Fruit fly (Drosophila melanogaster) whole organism, embryonic: ENCODE data around the gene Alp10.
A peak's percentile ranks its signal among the peaks of the same experiment; 100 is the strongest.

ENCODE experiments used
- ATbp ChIP-seq: fragments of 200-800 bp; sonication (Bioruptor generic); optimal IDR thresholded peaks from 2 replicates; lab custom pipeline; 2017; ENCODE audit warnings: missing biosample characterization, mild to moderate bottlenecking, missing genetic modification characterization, missing genetic modification reagents
- BtbVII ChIP-seq: fragments of 200-800 bp; sonication (Bioruptor generic); optimal IDR thresholded peaks from 3 replicates; lab custom pipeline; 2017; ENCODE audit warnings: missing biosample characterization, mild to moderate bottlenecking, missing genetic modification characterization
- CG10366 ChIP-seq: fragments of 200-800 bp; sonication (Bioruptor generic); IDR thresholded peaks from 2 replicates; pipeline ENCODE4 v1.3.6; 2022; ENCODE audit warnings: missing biosample characterization, missing genetic modification characterization
- CG10654 ChIP-seq: fragments of 200-800 bp; sonication (Bioruptor generic); optimal IDR thresholded peaks from 2 replicates; lab custom pipeline; 2016; ENCODE audit warnings: missing biosample characterization, missing genetic modification characterization
- CG10959 ChIP-seq: fragments of 200-800 bp; sonication (Bioruptor generic); IDR thresholded peaks from 2 replicates; pipeline ENCODE4 v1.3.6; 2022; ENCODE audit warnings: missing biosample characterization, missing genetic modification characterization
- CG12219 ChIP-seq: fragments of 200-800 bp; sonication (Bioruptor generic); optimal IDR thresholded peaks from 3 replicates; lab custom pipeline; 2018; ENCODE audit warnings: missing biosample characterization, mild to moderate bottlenecking, missing genetic modification characterization
- CG12769 ChIP-seq: fragments of 200-800 bp; sonication (Bioruptor generic); optimal IDR thresholded peaks from 2 replicates; lab custom pipeline; 2019; ENCODE audit warnings: missing biosample characterization, mild to moderate bottlenecking, missing genetic modification characterization, moderate library complexity
- CG13424 ChIP-seq: fragments of 200-800 bp; sonication (Bioruptor generic); optimal IDR thresholded peaks from 2 replicates; lab custom pipeline; 2019; ENCODE audit warnings: missing biosample characterization, mild to moderate bottlenecking, missing genetic modification characterization, moderate library complexity
- CG14667 ChIP-seq: fragments of 200-800 bp; sonication (Bioruptor generic); IDR thresholded peaks from 2 replicates; pipeline ENCODE4 v1.3.6; 2022; ENCODE audit warnings: missing biosample characterization, missing genetic modification characterization
- CG14965 ChIP-seq: fragments of 200-800 bp; sonication (Bioruptor generic); optimal IDR thresholded peaks from 2 replicates; lab custom pipeline; 2016; ENCODE audit warnings: missing biosample characterization, missing genetic modification characterization, borderline replicate concordance
- CG16863 ChIP-seq: fragments of 200-800 bp; sonication (Bioruptor generic); optimal IDR thresholded peaks from 3 replicates; lab custom pipeline; 2016; ENCODE audit warnings: missing biosample characterization, missing genetic modification characterization
- CG17802 ChIP-seq: fragments of 200-800 bp; sonication (Bioruptor generic); optimal IDR thresholded peaks from 2 replicates; lab custom pipeline; 2018; ENCODE audit warnings: missing biosample characterization, mild to moderate bottlenecking, missing genetic modification characterization, moderate library complexity
- CG2120 ChIP-seq: fragments of 200-800 bp; sonication (Bioruptor generic); optimal IDR thresholded peaks from 3 replicates; lab custom pipeline; 2016; ENCODE audit warnings: missing biosample characterization, missing genetic modification characterization
- CG2129 ChIP-seq: fragments of 200-800 bp; sonication (Bioruptor generic); IDR thresholded peaks from 2 replicates; pipeline ENCODE4 v1.3.6; 2022; ENCODE audit warnings: missing biosample characterization, missing genetic modification characterization; ENCODE audit not compliant: partially characterized antibody
- CG42726 ChIP-seq: fragments of 200-800 bp; sonication (Bioruptor generic); IDR thresholded peaks from 2 replicates; pipeline ENCODE4 v1.3.6; 2022; ENCODE audit warnings: missing biosample characterization, missing genetic modification characterization; ENCODE audit not compliant: partially characterized antibody
- CG43689 ChIP-seq: fragments of 200-800 bp; sonication (Bioruptor generic); IDR thresholded peaks from 2 replicates; pipeline ENCODE4 v1.3.6; 2022; ENCODE audit warnings: missing biosample characterization, missing genetic modification characterization
- CG4730 ChIP-seq: fragments of 200-800 bp; sonication (Bioruptor generic); IDR thresholded peaks from 2 replicates; pipeline ENCODE4 v1.3.6; 2022; ENCODE audit warnings: missing biosample characterization, missing genetic modification characterization
- CG6683 ChIP-seq: fragments of 200-800 bp; sonication (Bioruptor generic); optimal IDR thresholded peaks from 2 replicates; lab custom pipeline; 2017; ENCODE audit warnings: missing biosample characterization, mild to moderate bottlenecking, missing genetic modification characterization, missing genetic modification reagents
- CG6813 ChIP-seq: fragments of 200-800 bp; sonication (Bioruptor generic); optimal IDR thresholded peaks from 2 replicates; lab custom pipeline; 2017; ENCODE audit warnings: missing biosample characterization, missing genetic modification characterization, mild to moderate bottlenecking, moderate library complexity, missing genetic modification reagents
- CG7963 ChIP-seq: fragments of 200-800 bp; sonication (Bioruptor generic); IDR thresholded peaks from 3 replicates; pipeline ENCODE4 v1.3.6; 2022; ENCODE audit warnings: missing biosample characterization, missing genetic modification characterization; ENCODE audit not compliant: partially characterized antibody
- CG8290 ChIP-seq, 3 experiments: fragments of 200-800 bp; sonication (Bioruptor generic); optimal IDR thresholded peaks; 2 replicates each; lab custom pipeline; 2016 to 2019; ENCODE audit warnings: missing biosample characterization in 3 of 3, missing genetic modification characterization in 3 of 3, mild to moderate bottlenecking in 2 of 3, moderate library complexity in 1 of 3
- CG9727 ChIP-seq: fragments of 200-800 bp; sonication (Bioruptor generic); optimal IDR thresholded peaks from 3 replicates; lab custom pipeline; 2017; ENCODE audit warnings: missing biosample characterization, mild to moderate bottlenecking, missing genetic modification characterization
- CG9817 ChIP-seq: fragments of 200-800 bp; sonication (Bioruptor generic); optimal IDR thresholded peaks from 2 replicates; lab custom pipeline; 2018; ENCODE audit warnings: missing biosample characterization, mild to moderate bottlenecking, missing genetic modification characterization, moderate library complexity
- CHES-1-like ChIP-seq: fragments of 200-800 bp; sonication (Bioruptor generic); optimal IDR thresholded peaks from 2 replicates; lab custom pipeline; 2016; ENCODE audit warnings: missing biosample characterization, missing genetic modification characterization
- CkIIα-i1 ChIP-seq: fragments of 200-800 bp; sonication (Bioruptor generic); IDR thresholded peaks from 2 replicates; pipeline ENCODE4 v1.3.6; 2022; ENCODE audit warnings: missing biosample characterization, missing genetic modification characterization
- CoRest ChIP-seq: fragments of 200-800 bp; sonication (Bioruptor generic); optimal IDR thresholded peaks from 3 replicates; lab custom pipeline; 2018; ENCODE audit warnings: missing biosample characterization, mild to moderate bottlenecking, missing genetic modification characterization, moderate library complexity
- Dfd ChIP-seq, 2 experiments: fragments of >200 bp; optimal IDR thresholded peaks; 2 replicates each; lab custom pipeline; 2017; ENCODE audit warnings: missing biosample characterization in 2 of 2, missing genetic modification characterization in 2 of 2
- Dll ChIP-seq: fragments of 200-800 bp; sonication (Bioruptor generic); IDR thresholded peaks from 4 replicates; pipeline ENCODE4 v1.3.6; 2022; ENCODE audit warnings: missing biosample characterization, missing genetic modification characterization; ENCODE audit not compliant: partially characterized antibody
- H15 ChIP-seq: fragments of 200-800 bp; sonication (Bioruptor generic); IDR thresholded peaks from 3 replicates; pipeline ENCODE4 v1.3.6; 2022; ENCODE audit warnings: missing biosample characterization, missing genetic modification characterization
- HmgZ ChIP-seq: fragments of 200-800 bp; sonication (Bioruptor generic); optimal IDR thresholded peaks from 2 replicates; lab custom pipeline; 2018; ENCODE audit warnings: missing biosample characterization, mild to moderate bottlenecking, missing genetic modification characterization
- Poxn ChIP-seq: fragments of 200-800 bp; sonication (Bioruptor generic); IDR thresholded peaks from 2 replicates; pipeline ENCODE4 v1.3.6; 2022; ENCODE audit warnings: missing biosample characterization, missing genetic modification characterization
- Sox100B ChIP-seq: fragments of 200-800 bp; sonication (Bioruptor generic); optimal IDR thresholded peaks from 3 replicates; lab custom pipeline; 2018; ENCODE audit warnings: missing biosample characterization, mild to moderate bottlenecking, missing genetic modification characterization
- Sry-β ChIP-seq: fragments of 200-800 bp; sonication (Bioruptor generic); optimal IDR thresholded peaks from 2 replicates; lab custom pipeline; 2018; ENCODE audit warnings: missing biosample characterization, mild to moderate bottlenecking, missing genetic modification characterization, moderate library complexity
- Tbp ChIP-seq: fragments of >200 bp; optimal IDR thresholded peaks from 2 replicates; lab custom pipeline; 2018; ENCODE audit warnings: missing biosample characterization, missing genetic modification characterization
- YL-1 ChIP-seq: fragments of 200-800 bp; sonication (Bioruptor generic); optimal IDR thresholded peaks from 3 replicates; lab custom pipeline; 2017; ENCODE audit warnings: missing biosample characterization, mild to moderate bottlenecking, missing genetic modification characterization
- crol ChIP-seq: fragments of 200-800 bp; sonication (Bioruptor generic); IDR thresholded peaks from 2 replicates; pipeline ENCODE4 v1.3.6; 2022; ENCODE audit warnings: missing biosample characterization, missing genetic modification characterization
- da ChIP-seq: fragments of 200-800 bp; sonication (Bioruptor generic); optimal IDR thresholded peaks from 2 replicates; lab custom pipeline; 2016; ENCODE audit warnings: missing biosample characterization, missing genetic modification characterization
- jing ChIP-seq: fragments of 200-800 bp; sonication (Bioruptor generic); optimal IDR thresholded peaks from 2 replicates; lab custom pipeline; 2018; ENCODE audit warnings: missing biosample characterization, mild to moderate bottlenecking, missing genetic modification characterization
- ken ChIP-seq: fragments of 200-800 bp; sonication (Bioruptor generic); IDR thresholded peaks from 3 replicates; pipeline ENCODE4 v1.3.6; 2022; ENCODE audit warnings: missing biosample characterization, missing genetic modification characterization
- lbe ChIP-seq: fragments of 200-800 bp; sonication (Bioruptor generic); optimal IDR thresholded peaks from 2 replicates; lab custom pipeline; 2016; ENCODE audit warnings: missing biosample characterization, mild to moderate bottlenecking, missing genetic modification characterization
- lilli ChIP-seq: fragments of 200-800 bp; sonication (Bioruptor generic); optimal IDR thresholded peaks from 3 replicates; lab custom pipeline; 2016; ENCODE audit warnings: missing biosample characterization, missing genetic modification characterization
- lov ChIP-seq, 2 experiments: fragments of 200-800 bp in 1 of 2; fragments of >200 bp in 1 of 2; sonication (Bioruptor generic) in 1 of 2; IDR thresholded peaks in 1 of 2; optimal IDR thresholded peaks in 1 of 2; 2 replicates in 1 of 2; 3 replicates in 1 of 2; pipeline versions ENCODE4 v1.3.6 to Lab custom; 2017 to 2022; ENCODE audit warnings: missing biosample characterization in 1 of 2, missing genetic modification characterization in 1 of 2
- nerfin-2 ChIP-seq: fragments of 200-800 bp; sonication (Bioruptor generic); IDR thresholded peaks from 2 replicates; pipeline ENCODE4 v1.3.6; 2022; ENCODE audit warnings: missing biosample characterization, missing genetic modification characterization; ENCODE audit not compliant: partially characterized antibody
- odd ChIP-seq: fragments of 200-800 bp; sonication (Bioruptor generic); optimal IDR thresholded peaks from 2 replicates; lab custom pipeline; 2017; ENCODE audit warnings: missing biosample characterization, mild to moderate bottlenecking, missing genetic modification characterization
- pb ChIP-seq: fragments of 200-800 bp; sonication (Bioruptor generic); optimal IDR thresholded peaks from 3 replicates; lab custom pipeline; 2016; ENCODE audit warnings: missing biosample characterization, missing genetic modification characterization
- peb ChIP-seq: fragments of 200-800 bp; sonication (Bioruptor generic); IDR thresholded peaks from 2 replicates; pipeline ENCODE4 v1.3.6; 2022; ENCODE audit warnings: missing biosample characterization, missing genetic modification characterization
- psq ChIP-seq: fragments of 200-800 bp; sonication (Bioruptor generic); optimal IDR thresholded peaks from 2 replicates; lab custom pipeline; 2017; ENCODE audit warnings: missing biosample characterization, missing genetic modification characterization
- ssp ChIP-seq: fragments of 200-800 bp; sonication (Bioruptor generic); IDR thresholded peaks from 2 replicates; pipeline ENCODE4 v1.3.6; 2022; ENCODE audit warnings: missing biosample characterization, missing genetic modification characterization
- zf30C ChIP-seq: fragments of 200-800 bp; sonication (Bioruptor generic); optimal IDR thresholded peaks from 3 replicates; lab custom pipeline; 2018; ENCODE audit warnings: missing biosample characterization, mild to moderate bottlenecking, missing genetic modification characterization

The Alp10 gene

dm6 chr3L:5603860-5604415 lies 8.9 kb upstream of the Alp10 start, which contains the start of gene TM9SF3 (continued):
- TF ChIP-seq CG42726 (GFP tag; lab: Robert Waterston, UW) = peak; percentile 81
- no peak for TF ChIP-seq CG9817
- no peak for TF ChIP-seq crol
- no peak for TF ChIP-seq lov (optimal IDR thresholded peaks at IDR 0.05; lab: Kevin White, UChicago)
- TF ChIP-seq lov (GFP tag; IDR thresholded peaks at IDR 0.05; lab: Robert Waterston, UW) = no peak
- TF ChIP-seq CG14667 (GFP tag; lab: Robert Waterston, UW) = no peak
- no peak for TF ChIP-seq CG6813 (GFP tag; lab: Kevin White, UChicago)
- no peak for TF ChIP-seq CG4730
- no peak for TF ChIP-seq CG14965 (GFP tag; lab: Kevin White, UChicago)
- TF ChIP-seq pb (GFP tag; lab: Kevin White, UChicago) = no peak
- no peak for TF ChIP-seq CG12219 (GFP tag; lab: Kevin White, UChicago)
- no peak for TF ChIP-seq H15 (GFP tag; lab: Robert Waterston, UW)
- no peak for TF ChIP-seq Poxn (GFP tag; lab: Robert Waterston, UW)
- no peak for TF ChIP-seq CG6683
- TF ChIP-seq ssp (GFP tag; lab: Robert Waterston, UW) = 0 out of 2 replicates have a peak, but pooled peaks have one; percentile 22
- TF ChIP-seq CG10959 (GFP tag; lab: Robert Waterston, UW) = no peak
- TF ChIP-seq CG17802 = no peak
- TF ChIP-seq zf30C (GFP tag; lab: Kevin White, UChicago) = no peak
- TF ChIP-seq CG13424 (tag; lab: Kevin White, UChicago) = no peak
- no peak for TF ChIP-seq CG16863 (GFP tag; lab: Kevin White, UChicago)
- no peak for TF ChIP-seq Tbp (GFP tag; lab: Kevin White, UChicago)
- TF ChIP-seq BtbVII (GFP tag; lab: Kevin White, UChicago) = no peak
- no peak for TF ChIP-seq peb
- TF ChIP-seq CHES-1-like (GFP tag; lab: Kevin White, UChicago) = no peak
- peak; percentile 55 for TF ChIP-seq CG9727 (GFP tag; lab: Kevin White, UChicago)
- no peak for TF ChIP-seq Sox100B (GFP tag; lab: Kevin White, UChicago)
- TF ChIP-seq CG7963 (GFP tag; lab: Robert Waterston, UW) = peak; percentile 88
- TF ChIP-seq Sry-β (GFP tag; lab: Kevin White, UChicago) = no peak
- peak; percentile 73 for TF ChIP-seq CG8290 (GFP tag; optimal IDR thresholded peaks at IDR 0.05; lab: Kevin White, UChicago)
- peak in 1 of 2 experiments; percentile 89 for TF ChIP-seq CG8290 (tag; optimal IDR thresholded peaks at IDR 0.05; lab: Kevin White, UChicago)
- TF ChIP-seq ATbp = no peak
- TF ChIP-seq YL-1 (GFP tag; lab: Kevin White, UChicago) = peak; percentile 31
- TF ChIP-seq CG12769 (tag; lab: Kevin White, UChicago) = no peak
- 0 out of 2 replicates have a peak, but pooled peaks have one; percentile 21 for TF ChIP-seq CkIIα-i1 (GFP tag; lab: Robert Waterston, UW)
- no peak; the same call in 1 of the 2 replicates for TF ChIP-seq CG10366 (GFP tag; lab: Robert Waterston, UW)
- TF ChIP-seq CoRest = peak; percentile 41
- TF ChIP-seq psq (GFP tag; lab: Kevin White, UChicago) = no peak
- TF ChIP-seq lbe (GFP tag; lab: Kevin White, UChicago) = no peak
- peak; percentile 34 for TF ChIP-seq lilli (GFP tag; lab: Kevin White, UChicago)
- peak; percentile 49 for TF ChIP-seq CG2120 (GFP tag; lab: Kevin White, UChicago)
- TF ChIP-seq odd (GFP tag; lab: Kevin White, UChicago) = no peak
- peak; percentile 88 for TF ChIP-seq CG2129 (GFP tag; lab: Robert Waterston, UW)
- no peak for TF ChIP-seq Dfd (GFP tag; optimal IDR thresholded peaks at IDR 0.05; lab: Kevin White, UChicago)
- no peak for TF ChIP-seq CG10654 (GFP tag; lab: Kevin White, UChicago)
- no peak for TF ChIP-seq HmgZ (tag; lab: Kevin White, UChicago)
- peak; percentile 92 for TF ChIP-seq Dll (GFP tag; lab: Robert Waterston, UW)
- TF ChIP-seq ken = no peak
- no peak for TF ChIP-seq CG43689
- no peak for TF ChIP-seq jing
- TF ChIP-seq nerfin-2 (GFP tag; lab: Robert Waterston, UW) = peak; percentile 83
- TF ChIP-seq da (GFP tag; lab: Kevin White, UChicago) = no peak
